Worm (Caenorhabditis elegans) whole organism, L3 larva: Measurements from ENCODE around the gene lntl-1.

ENCODE experiments used
- R02D3.7 ChIP-seq: fragments of 150-350 bp; optimal IDR thresholded peaks from 2 replicates; lab custom pipeline; 2014; ENCODE audit warnings: missing biosample characterization, missing genetic modification characterization
- ZK546.5 ChIP-seq: sonication (generic microtip); optimal IDR thresholded peaks from 2 replicates; lab custom pipeline; 2017; ENCODE audit warnings: missing biosample characterization, missing genetic modification characterization
- aly-2 ChIP-seq: fragments of 150-350 bp; optimal IDR thresholded peaks from 2 replicates; lab custom pipeline; 2014; ENCODE audit warnings: missing biosample characterization, missing genetic modification characterization
- ama-1 ChIP-seq: fragments of 150-350 bp; optimal IDR thresholded peaks from 2 replicates; lab custom pipeline; 2018
- ceh-16 ChIP-seq: sonication (generic microtip); optimal IDR thresholded peaks from 2 replicates; lab custom pipeline; 2017; ENCODE audit warnings: missing biosample characterization, missing genetic modification characterization
- ceh-28 ChIP-seq: fragments of 150-350 bp; optimal IDR thresholded peaks from 2 replicates; lab custom pipeline; 2014; ENCODE audit warnings: missing biosample characterization, missing genetic modification reagents, missing genetic modification characterization
- ceh-82 ChIP-seq: fragments of 150-350 bp; optimal IDR thresholded peaks from 2 replicates; lab custom pipeline; 2014; ENCODE audit warnings: missing biosample characterization, missing genetic modification characterization
- daf-12 ChIP-seq: fragments of 150-350 bp; optimal IDR thresholded peaks from 2 replicates; lab custom pipeline; 2014; ENCODE audit warnings: missing biosample characterization, missing genetic modification reagents, missing genetic modification characterization
- egl-27 ChIP-seq: sonication (generic microtip); optimal IDR thresholded peaks from 4 replicates; lab custom pipeline; 2017; ENCODE audit warnings: missing biosample characterization, missing genetic modification reagents, missing genetic modification characterization
- egl-5 ChIP-seq: fragments of 150-350 bp; optimal IDR thresholded peaks from 2 replicates; lab custom pipeline; 2017; ENCODE audit warnings: missing biosample characterization, missing genetic modification reagents, missing genetic modification characterization, inconsistent platforms
- elt-1 ChIP-seq: fragments of 150-350 bp; optimal IDR thresholded peaks from 2 replicates; lab custom pipeline; 2014; ENCODE audit warnings: missing biosample characterization, missing genetic modification characterization
- elt-2 ChIP-seq: sonication (generic microtip); optimal IDR thresholded peaks from 2 replicates; lab custom pipeline; 2016; ENCODE audit warnings: missing genetic modification reagents, mild to moderate bottlenecking, missing genetic modification characterization, missing compliant biosample characterization
- elt-3 ChIP-seq, 3 experiments: fragments of 150-350 bp in 1 of 3; sonication (generic microtip) in 2 of 3; optimal IDR thresholded peaks; 2 replicates in 2 of 3; 4 replicates in 1 of 3; lab custom pipeline; 2014 to 2017; ENCODE audit warnings: missing biosample characterization in 3 of 3, missing genetic modification characterization in 3 of 3
- fkh-10 ChIP-seq: sonication (generic microtip); optimal IDR thresholded peaks from 2 replicates; lab custom pipeline; 2017; ENCODE audit warnings: missing biosample characterization, missing genetic modification reagents, missing genetic modification characterization
- fos-1 ChIP-seq: fragments of 150-350 bp; optimal IDR thresholded peaks from 2 replicates; lab custom pipeline; 2014; ENCODE audit warnings: missing biosample characterization, missing genetic modification characterization
- hmg-11 ChIP-seq: sonication (generic microtip); optimal IDR thresholded peaks from 2 replicates; lab custom pipeline; 2016; ENCODE audit warnings: missing genetic modification characterization, missing compliant biosample characterization
- jun-1 ChIP-seq: fragments of 150-350 bp; optimal IDR thresholded peaks from 2 replicates; lab custom pipeline; 2014; ENCODE audit warnings: missing biosample characterization, missing genetic modification reagents, missing genetic modification characterization
- lin-15B ChIP-seq: fragments of 150-350 bp; optimal IDR thresholded peaks from 2 replicates; lab custom pipeline; 2014; ENCODE audit warnings: missing biosample characterization, missing genetic modification characterization
- lin-39 ChIP-seq: fragments of 150-350 bp; optimal IDR thresholded peaks from 2 replicates; lab custom pipeline; 2018; ENCODE audit warnings: missing biosample characterization, missing genetic modification reagents, missing genetic modification characterization
- lsy-12 ChIP-seq: sonication (generic microtip); optimal IDR thresholded peaks from 2 replicates; lab custom pipeline; 2016; ENCODE audit warnings: mild to moderate bottlenecking, missing genetic modification characterization, missing compliant biosample characterization
- mdl-1 ChIP-seq: fragments of 150-350 bp; optimal IDR thresholded peaks from 2 replicates; lab custom pipeline; 2014; ENCODE audit warnings: missing biosample characterization, missing genetic modification characterization
- mml-1 ChIP-seq: fragments of 150-350 bp; sonication (generic microtip); optimal IDR thresholded peaks from 3 replicates; lab custom pipeline; 2014; ENCODE audit warnings: missing biosample characterization, missing genetic modification characterization
- nfya-1 ChIP-seq: sonication (generic microtip); optimal IDR thresholded peaks from 2 replicates; lab custom pipeline; 2017; ENCODE audit warnings: missing genetic modification characterization, mild to moderate bottlenecking, missing compliant biosample characterization, antibody characterized with exemption, moderate library complexity; ENCODE audit not compliant: insufficient read depth
- nhr-11 ChIP-seq: fragments of 150-350 bp; optimal IDR thresholded peaks from 2 replicates; lab custom pipeline; 2014; ENCODE audit warnings: missing biosample characterization, missing genetic modification characterization
- nhr-12 ChIP-seq: fragments of 150-350 bp; optimal IDR thresholded peaks from 2 replicates; lab custom pipeline; 2014; ENCODE audit warnings: missing biosample characterization, missing genetic modification characterization
- nhr-23 ChIP-seq: fragments of 150-350 bp; optimal IDR thresholded peaks from 2 replicates; lab custom pipeline; 2014; ENCODE audit warnings: missing biosample characterization, missing genetic modification reagents, missing genetic modification characterization
- nhr-237 ChIP-seq: fragments of 150-350 bp; optimal IDR thresholded peaks from 2 replicates; lab custom pipeline; 2014; ENCODE audit warnings: missing biosample characterization, missing genetic modification characterization
- nhr-25 ChIP-seq: sonication (generic microtip); optimal IDR thresholded peaks from 2 replicates; lab custom pipeline; 2017; ENCODE audit warnings: missing biosample characterization, missing genetic modification characterization
- nhr-28 ChIP-seq: fragments of 150-350 bp; optimal IDR thresholded peaks from 2 replicates; lab custom pipeline; 2014; ENCODE audit warnings: missing biosample characterization, missing genetic modification characterization
- nhr-43 ChIP-seq: sonication (generic microtip); optimal IDR thresholded peaks from 2 replicates; lab custom pipeline; 2016; ENCODE audit warnings: mild to moderate bottlenecking, missing genetic modification characterization, missing compliant biosample characterization; ENCODE audit not compliant: poor library complexity, severe bottlenecking
- nhr-67 ChIP-seq: fragments of 150-350 bp; optimal IDR thresholded peaks from 2 replicates; lab custom pipeline; 2014; ENCODE audit warnings: missing biosample characterization, missing genetic modification characterization
- nhr-76 ChIP-seq: fragments of 150-350 bp; sonication (generic microtip); optimal IDR thresholded peaks from 5 replicates; lab custom pipeline; 2014; ENCODE audit warnings: missing biosample characterization, missing genetic modification characterization
- nhr-77 ChIP-seq: fragments of 150-350 bp; optimal IDR thresholded peaks from 2 replicates; lab custom pipeline; 2014; ENCODE audit warnings: missing biosample characterization, missing genetic modification characterization
- pha-4 ChIP-seq: fragments of 150-350 bp; optimal IDR thresholded peaks from 2 replicates; lab custom pipeline; 2014; ENCODE audit warnings: missing biosample characterization, missing genetic modification reagents, missing genetic modification characterization
- pqm-1 ChIP-seq: fragments of 150-350 bp; optimal IDR thresholded peaks from 2 replicates; lab custom pipeline; 2017; ENCODE audit warnings: missing biosample characterization, missing genetic modification characterization, inconsistent platforms
- skn-1 ChIP-seq: fragments of 150-350 bp; optimal IDR thresholded peaks from 2 replicates; lab custom pipeline; 2014; ENCODE audit warnings: missing biosample characterization, missing genetic modification characterization
- snpc-4 ChIP-seq: fragments of 150-350 bp; optimal IDR thresholded peaks from 2 replicates; lab custom pipeline; 2014; ENCODE audit warnings: missing biosample characterization, missing genetic modification characterization
- tbx-2 ChIP-seq: sonication (generic microtip); optimal IDR thresholded peaks from 2 replicates; lab custom pipeline; 2016; ENCODE audit warnings: mild to moderate bottlenecking, missing genetic modification characterization, missing compliant biosample characterization
- unc-39 ChIP-seq: sonication (generic microtip); optimal IDR thresholded peaks from 4 replicates; lab custom pipeline; 2017; ENCODE audit warnings: missing biosample characterization, missing genetic modification characterization
- ztf-11 ChIP-seq: fragments of 150-350 bp; optimal IDR thresholded peaks from 2 replicates; lab custom pipeline; 2014; ENCODE audit warnings: missing biosample characterization, missing genetic modification characterization

lntl-1 gene

DNA sequence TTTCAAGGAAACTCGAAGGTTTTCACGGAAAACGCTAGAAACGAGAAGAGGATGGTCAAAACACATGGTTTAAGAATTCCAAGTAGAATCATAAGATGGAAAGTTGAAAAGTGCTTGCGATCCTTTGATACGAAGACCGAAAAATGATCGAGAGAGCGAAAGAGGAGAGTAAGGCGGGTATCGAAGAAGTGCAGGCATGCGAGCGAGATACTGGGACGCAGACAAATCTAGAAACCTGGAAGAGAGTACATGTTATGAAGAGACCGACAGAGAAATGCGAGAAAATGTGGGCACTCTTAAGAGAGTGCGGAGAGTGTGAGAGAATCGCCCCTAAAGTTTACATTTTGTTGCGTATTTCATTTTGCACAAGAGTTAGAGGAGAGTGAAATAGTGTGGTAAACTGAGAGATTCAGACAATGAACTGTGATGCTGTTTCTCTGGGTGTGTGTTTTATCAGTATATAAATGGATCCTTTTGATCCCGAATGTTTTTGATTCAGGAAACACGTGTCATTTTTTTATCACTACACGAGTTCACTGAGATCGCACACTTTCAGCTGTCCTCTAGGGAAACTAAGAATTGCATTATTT lies 52.8 kb downstream of the lntl-1 start:
- TF ChIP-seq nhr-12 (tag; lab: Kevin White, UChicago), result no peak
- peak; percentile 44 for TF ChIP-seq lin-39 (tag; lab: Kevin White, UChicago)
- no peak for TF ChIP-seq ceh-16 (tag; lab: Kevin White, UChicago)
- no peak for TF ChIP-seq fos-1 (tag; lab: Kevin White, UChicago)
- peak; percentile 53 for TF ChIP-seq tbx-2
- peak; percentile 46 for TF ChIP-seq R02D3.7 (tag; lab: Kevin White, UChicago)
- no peak for TF ChIP-seq elt-1
- no peak for TF ChIP-seq ceh-82 (tag; lab: Kevin White, UChicago)
- no peak for TF ChIP-seq daf-12
- TF ChIP-seq nhr-23 (tag; lab: Kevin White, UChicago), result peak; percentile 70
- peak; percentile 40 for TF ChIP-seq egl-5 (tag; lab: Kevin White, UChicago)
- peak; percentile 85 for TF ChIP-seq elt-2
- TF ChIP-seq mml-1, result no peak
- TF ChIP-seq nhr-76 (tag; lab: Kevin White, UChicago), result peak; percentile 47
- no peak for TF ChIP-seq ztf-11 (tag; lab: Kevin White, UChicago)
- peak; percentile 33 for TF ChIP-seq ama-1 (lab: Kevin White, UChicago)
- peak; percentile 48 for TF ChIP-seq ceh-28 (tag; lab: Kevin White, UChicago)
- no peak for TF ChIP-seq egl-27
- no peak for TF ChIP-seq nhr-67 (tag; lab: Kevin White, UChicago)
- no peak for TF ChIP-seq nhr-237 (tag; lab: Kevin White, UChicago)
- TF ChIP-seq elt-3 (tag; optimal IDR thresholded peaks at IDR 0.05; lab: Kevin White, UChicago), result no peak
- TF ChIP-seq nhr-25 (tag; lab: Kevin White, UChicago), result peak; percentile 74
- TF ChIP-seq unc-39 (tag; lab: Kevin White, UChicago), result no peak
- no peak for TF ChIP-seq aly-2 (tag; lab: Kevin White, UChicago)
- TF ChIP-seq mdl-1 (tag; lab: Kevin White, UChicago), result peak; percentile 70
- peak; percentile 92 for TF ChIP-seq hmg-11 (tag; lab: Kevin White, UChicago)
- TF ChIP-seq jun-1 (tag; lab: Kevin White, UChicago), result peak; percentile 75
- peak; percentile 30 for TF ChIP-seq nhr-11 (tag; lab: Kevin White, UChicago)
- peak; percentile 41 for TF ChIP-seq nhr-43 (tag; lab: Kevin White, UChicago)
- TF ChIP-seq lin-15B (tag; lab: Kevin White, UChicago), result peak; percentile 9
- peak; percentile 91 for TF ChIP-seq pqm-1
- TF ChIP-seq skn-1 (tag; lab: Kevin White, UChicago), result no peak
- peak; percentile 92 for TF ChIP-seq pha-4 (tag; lab: Kevin White, UChicago)
- TF ChIP-seq nfya-1 (tag; lab: Kevin White, UChicago), result peak; percentile 83
- TF ChIP-seq lsy-12, result peak; percentile 70
- TF ChIP-seq snpc-4 (tag; lab: Kevin White, UChicago), result peak; percentile 19
- peak; percentile 43 for TF ChIP-seq nhr-77 (tag; lab: Kevin White, UChicago)

DNA sequence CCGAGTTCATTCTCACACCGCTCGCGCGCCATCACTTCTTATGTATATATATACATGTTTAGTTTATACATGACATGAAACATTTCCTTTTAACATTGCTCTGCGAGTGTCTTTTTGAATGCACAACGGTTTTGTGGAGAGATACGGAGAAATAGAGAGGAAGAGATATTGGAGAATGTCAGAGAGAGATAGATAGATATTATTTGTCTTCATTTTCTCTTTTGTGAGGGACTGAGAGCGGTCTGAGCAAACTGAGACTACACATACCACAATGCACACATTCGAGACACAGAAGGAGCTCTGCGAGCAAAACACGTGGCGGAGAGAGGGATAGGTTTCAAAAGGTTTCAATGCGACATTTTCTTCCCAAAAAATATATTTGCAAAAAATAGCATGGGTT lies 53.6 kb downstream of the lntl-1 start:
- no peak for TF ChIP-seq R02D3.7 (tag; lab: Kevin White, UChicago)
- TF ChIP-seq nhr-77 (tag; lab: Kevin White, UChicago), result no peak
- peak; percentile 5 for TF ChIP-seq tbx-2
- peak; percentile 91 for TF ChIP-seq pha-4 (tag; lab: Kevin White, UChicago)
- no peak for TF ChIP-seq fkh-10 (GFP tag; lab: Kevin White, UChicago)
- peak; percentile 7 for TF ChIP-seq lin-39 (tag; lab: Kevin White, UChicago)
- TF ChIP-seq nhr-237 (tag; lab: Kevin White, UChicago), result no peak

DNA sequence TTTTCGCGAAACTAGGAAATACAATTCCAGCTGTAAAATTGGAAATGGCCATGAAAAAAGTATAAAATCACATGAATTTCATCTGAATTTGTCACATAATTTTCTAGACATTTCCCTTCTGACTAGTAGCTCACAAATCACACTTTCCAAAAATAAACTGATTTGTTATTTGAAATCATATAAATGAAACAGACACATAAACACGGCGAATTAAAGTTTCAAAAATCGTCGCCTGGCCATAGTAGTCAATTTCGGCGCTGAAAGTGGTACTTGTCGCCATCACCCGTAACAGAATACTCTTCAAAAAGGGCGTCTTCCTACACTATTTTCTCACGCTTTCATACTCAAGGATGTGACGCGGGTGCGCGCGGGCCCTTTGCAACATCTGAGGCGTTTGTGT lies 54.2 kb downstream of the lntl-1 start:
- TF ChIP-seq ceh-82 (tag; lab: Kevin White, UChicago), result no peak
- TF ChIP-seq ztf-11 (tag; lab: Kevin White, UChicago), result no peak
- no peak for TF ChIP-seq elt-1
- TF ChIP-seq nhr-67 (tag; lab: Kevin White, UChicago), result no peak
- TF ChIP-seq nfya-1 (tag; lab: Kevin White, UChicago), result no peak
- TF ChIP-seq ceh-16 (tag; lab: Kevin White, UChicago), result no peak
- TF ChIP-seq fos-1 (tag; lab: Kevin White, UChicago), result no peak
- TF ChIP-seq ZK546.5 (tag; lab: Kevin White, UChicago), result no peak
- no peak for TF ChIP-seq nhr-43 (tag; lab: Kevin White, UChicago)
- TF ChIP-seq nhr-28 (tag; lab: Kevin White, UChicago), result no peak
- no peak for TF ChIP-seq fkh-10 (GFP tag; lab: Kevin White, UChicago)
